Fruit fly (Drosophila melanogaster) whole organism, wandering third instar larva: ENCODE results near the gene CG7778.

ENCODE experiments used
- Dfd ChIP-seq: fragments of >200 bp; optimal IDR thresholded peaks from 2 replicates; lab custom pipeline; 2017; ENCODE audit warnings: missing biosample characterization, missing genetic modification characterization
- Hr83 ChIP-seq: fragments of 200-300 bp; sonication (Bioruptor generic); optimal IDR thresholded peaks from 2 replicates; lab custom pipeline; 2016; ENCODE audit warnings: missing biosample characterization, mild to moderate bottlenecking, missing genetic modification characterization, moderate library complexity; ENCODE audit not compliant: poor library complexity, severe bottlenecking
- Jra ChIP-seq: sonication (Bioruptor generic); optimal IDR thresholded peaks from 2 replicates; lab custom pipeline; 2016; ENCODE audit warnings: missing biosample characterization, missing genetic modification characterization
- Myc ChIP-seq: fragments of >200 bp; optimal IDR thresholded peaks from 2 replicates; lab custom pipeline; 2017
- OdsH ChIP-seq: fragments of 200-800 bp; sonication (Bioruptor generic); optimal IDR thresholded peaks from 2 replicates; lab custom pipeline; 2016; ENCODE audit warnings: missing biosample characterization, mild to moderate bottlenecking, missing genetic modification characterization
- Rel ChIP-seq, 2 experiments: fragments of 200-800 bp; sonication (Bioruptor generic) in 1 of 2; optimal IDR thresholded peaks; 2 replicates in 1 of 2; 3 replicates in 1 of 2; lab custom pipeline; 2016 to 2019; ENCODE audit warnings: mild to moderate bottlenecking in 2 of 2, missing biosample characterization in 2 of 2, missing genetic modification characterization in 2 of 2, moderate library complexity in 1 of 2
- h ChIP-seq: fragments of 200-800 bp; sonication (Bioruptor generic); optimal IDR thresholded peaks from 3 replicates; lab custom pipeline; 2016; ENCODE audit warnings: missing biosample characterization, mild to moderate bottlenecking, missing genetic modification characterization
- pan ChIP-seq: fragments of >200 bp; optimal IDR thresholded peaks from 2 replicates; lab custom pipeline; 2017
- psq ChIP-seq: fragments of 200-800 bp; sonication (Bioruptor generic); optimal IDR thresholded peaks from 3 replicates; lab custom pipeline; 2017; ENCODE audit warnings: missing biosample characterization, mild to moderate bottlenecking, missing genetic modification characterization, moderate library complexity
- sv ChIP-seq: fragments of 200-800 bp; sonication (Bioruptor generic); optimal IDR thresholded peaks from 3 replicates; lab custom pipeline; 2016; ENCODE audit warnings: missing biosample characterization, missing genetic modification characterization

dm6 chr2L:8385849-8386248 is 39.4 kb downstream of the CG7778 start:
- TF ChIP-seq sv (GFP tag; lab: Kevin White, UChicago) (no peak), Hr83 (GFP tag; lab: Kevin White, UChicago) (no peak), Rel (GFP tag; optimal IDR thresholded peaks at IDR 0.05; lab: Kevin White, UChicago) (no peak), Rel (tag; optimal IDR thresholded peaks at IDR 0.05; lab: Kevin White, UChicago) (no peak), h (GFP tag; lab: Kevin White, UChicago) (no peak), Myc (no peak), psq (GFP tag; lab: Kevin White, UChicago) (no peak), Dfd (GFP tag; lab: Kevin White, UChicago) (no peak), Jra (GFP tag; lab: Kevin White, UChicago) (no peak), pan (lab: Kevin White, UChicago) (no peak), OdsH (GFP tag; lab: Kevin White, UChicago) (no peak)
